Fruit fly (Drosophila melanogaster): ENCODE results near the gene Mkp.
A peak's percentile ranks its signal among the peaks of the same experiment; 100 is the strongest.

Gene Mkp

dm6 chr3L:199050-199745 is 14.9 kb upstream of the Mkp start (continued):
- TF ChIP-seq Doc3 (GFP tag; IDR thresholded peaks at IDR 0.05; ENCODE audit: partially characterized antibody) (no peak), Mrtf (GFP tag; IDR thresholded peaks at IDR 0.05) (no peak), ERR (GFP tag; optimal IDR thresholded peaks at IDR 0.05) (no peak), sob (GFP tag; IDR thresholded peaks at IDR 0.05) (peak; percentile 51), hb (GFP tag; IDR thresholded peaks at IDR 0.05; ENCODE audit: partially characterized antibody) (peak; percentile 30; the same call in 1 of the 3 replicates), CG13624 (GFP tag; optimal IDR thresholded peaks at IDR 0.05) (no peak), CG18764 (GFP tag; optimal IDR thresholded peaks at IDR 0.05) (no peak), CG7987 (GFP tag; optimal IDR thresholded peaks at IDR 0.05) (peak; percentile 13), Meics (GFP tag; optimal IDR thresholded peaks at IDR 0.05) (no peak), Ptx1 (GFP tag; IDR thresholded peaks at IDR 0.05) (peak; percentile 45), CG17802 (tag; optimal IDR thresholded peaks at IDR 0.05) (no peak), CG5953 (GFP tag; IDR thresholded peaks at IDR 0.05) (no peak), CG6813 (GFP tag; optimal IDR thresholded peaks at IDR 0.05) (no peak), CG30020 (tag; optimal IDR thresholded peaks at IDR 0.05) (no peak), CG4360 (GFP tag; IDR thresholded peaks at IDR 0.05) (no peak), Jarid2 (GFP tag; optimal IDR thresholded peaks at IDR 0.05) (no peak), Adf1 (GFP tag; IDR thresholded peaks at IDR 0.05) (peak; percentile 42), CG6175 (GFP tag; IDR thresholded peaks at IDR 0.05) (no peak; the same call in 2 of the 3 replicates), CG15601 (tag; optimal IDR thresholded peaks at IDR 0.05) (no peak), CG17186 (GFP tag; optimal IDR thresholded peaks at IDR 0.05) (peak; percentile 7), scrt (GFP tag; optimal IDR thresholded peaks at IDR 0.05) (no peak), hkb (optimal IDR thresholded peaks at IDR 0.05) (no peak), hkb (GFP tag; IDR thresholded peaks at IDR 0.05) (0 out of 2 replicates have a peak, but pooled peaks have one; percentile 33), CG18619 (GFP tag; optimal IDR thresholded peaks at IDR 0.05) (no peak), CG8290 (GFP tag; optimal IDR thresholded peaks at IDR 0.05) (no peak), CG8290 (tag; optimal IDR thresholded peaks at IDR 0.05) (no peak), ato (GFP tag; IDR thresholded peaks at IDR 0.05; ENCODE audit: partially characterized antibody) (no peak), CG6683 (GFP tag; optimal IDR thresholded peaks at IDR 0.05) (no peak), kni (GFP tag; optimal IDR thresholded peaks at IDR 0.05) (peak; percentile 13), ewg (GFP tag; optimal IDR thresholded peaks at IDR 0.05) (peak; percentile 63), Mad (GFP tag; optimal IDR thresholded peaks at IDR 0.05) (peak; percentile 36), Neu2 (GFP tag; optimal IDR thresholded peaks at IDR 0.05; ENCODE audit: borderline replicate concordance) (no peak), MTF-1 (GFP tag; optimal IDR thresholded peaks at IDR 0.05; ENCODE audit: borderline replicate concordance) (peak; percentile 17), CG2120 (GFP tag; optimal IDR thresholded peaks at IDR 0.05) (no peak), CG11085 (GFP tag; IDR thresholded peaks at IDR 0.05) (no peak), NC2β (GFP tag; optimal IDR thresholded peaks at IDR 0.05) (no peak), nerfin-1 (tag; optimal IDR thresholded peaks at IDR 0.05) (peak; percentile 15), CG3726 (GFP tag; IDR thresholded peaks at IDR 0.05) (no peak), odd (GFP tag; optimal IDR thresholded peaks at IDR 0.05) (no peak), D19A (tag; optimal IDR thresholded peaks at IDR 0.05) (no peak), B-H2 (GFP tag; optimal IDR thresholded peaks at IDR 0.05) (no peak), pros (GFP tag; optimal IDR thresholded peaks at IDR 0.05) (no peak), CG11560 (tag; IDR thresholded peaks at IDR 0.05) (peak; percentile 5; the same call in 2 of the 3 replicates), bigmax (GFP tag; optimal IDR thresholded peaks at IDR 0.05) (no peak), sisA (GFP tag; IDR thresholded peaks at IDR 0.05) (0 out of 2 replicates have a peak, but pooled peaks have one; percentile 14), sc (optimal IDR thresholded peaks at IDR 0.05) (no peak), sc (GFP tag; optimal IDR thresholded peaks at IDR 0.05) (no peak), br (optimal IDR thresholded peaks at IDR 0.05) (no peak), CG6854 (GFP tag; optimal IDR thresholded peaks at IDR 0.05) (no peak), eyg (GFP tag; optimal IDR thresholded peaks at IDR 0.05) (no peak)

Data from whole organism, embryonic.